Fruit fly (Drosophila melanogaster) whole organism, embryonic: ENCODE measurements around the gene mask.

ENCODE experiments used
- C15 ChIP-seq: fragments of 200-800 bp; sonication (Bioruptor generic); IDR thresholded peaks from 3 replicates; pipeline ENCODE4 v1.3.6; 2022; ENCODE audit warnings: missing biosample characterization, missing genetic modification characterization
- CG1024 ChIP-seq: fragments of 200-800 bp; sonication (Bioruptor generic); IDR thresholded peaks from 2 replicates; pipeline ENCODE4 v1.3.6; 2022; ENCODE audit warnings: missing biosample characterization, missing genetic modification characterization
- CG10462 ChIP-seq: fragments of 200-800 bp; sonication (Bioruptor generic); optimal IDR thresholded peaks from 2 replicates; lab custom pipeline; 2016; ENCODE audit warnings: missing biosample characterization, missing genetic modification characterization
- CG11247 ChIP-seq: fragments of 200-800 bp; sonication (Bioruptor generic); IDR thresholded peaks from 2 replicates; pipeline ENCODE4 v1.3.6; 2022; ENCODE audit warnings: missing biosample characterization, missing genetic modification characterization
- CG12236 ChIP-seq: fragments of 200-800 bp; sonication (Bioruptor generic); optimal IDR thresholded peaks from 2 replicates; lab custom pipeline; 2016; ENCODE audit warnings: missing biosample characterization, missing genetic modification characterization
- CG1529 ChIP-seq: fragments of 200-800 bp; sonication (Bioruptor generic); optimal IDR thresholded peaks from 3 replicates; lab custom pipeline; 2018; ENCODE audit warnings: missing biosample characterization, missing genetic modification characterization
- CG17912 ChIP-seq: fragments of 200-800 bp; sonication (Bioruptor generic); optimal IDR thresholded peaks from 2 replicates; lab custom pipeline; 2018; ENCODE audit warnings: missing biosample characterization, mild to moderate bottlenecking, missing genetic modification characterization
- CG3065 ChIP-seq: fragments of 200-800 bp; sonication (Bioruptor generic); optimal IDR thresholded peaks from 2 replicates; lab custom pipeline; 2016; ENCODE audit warnings: missing biosample characterization, missing genetic modification characterization
- CG31388 ChIP-seq: fragments of 200-800 bp; sonication (Bioruptor generic); optimal IDR thresholded peaks from 2 replicates; lab custom pipeline; 2016; ENCODE audit warnings: missing biosample characterization, missing genetic modification characterization
- CG3847 ChIP-seq: fragments of 200-800 bp; sonication (Bioruptor generic); IDR thresholded peaks from 2 replicates; pipeline ENCODE4 v1.3.6; 2022; ENCODE audit warnings: missing biosample characterization, missing genetic modification characterization
- CG4730 ChIP-seq: fragments of 200-800 bp; sonication (Bioruptor generic); IDR thresholded peaks from 2 replicates; pipeline ENCODE4 v1.3.6; 2022; ENCODE audit warnings: missing biosample characterization, missing genetic modification characterization
- CG7928 ChIP-seq: fragments of 200-800 bp; sonication (Bioruptor generic); optimal IDR thresholded peaks from 2 replicates; lab custom pipeline; 2017; ENCODE audit warnings: missing biosample characterization, mild to moderate bottlenecking, missing genetic modification characterization
- CG8359 ChIP-seq: fragments of 200-800 bp; sonication (Bioruptor generic); optimal IDR thresholded peaks from 2 replicates; lab custom pipeline; 2017; ENCODE audit warnings: missing biosample characterization, mild to moderate bottlenecking, missing genetic modification characterization, borderline replicate concordance
- CG8478 ChIP-seq: fragments of >200 bp; optimal IDR thresholded peaks from 2 replicates; lab custom pipeline; 2018
- CG8944 ChIP-seq: fragments of 200-800 bp; sonication (Bioruptor generic); optimal IDR thresholded peaks from 3 replicates; lab custom pipeline; 2016; ENCODE audit warnings: missing biosample characterization, missing genetic modification characterization
- Dad ChIP-seq: fragments of 200-800 bp; sonication (Bioruptor generic); optimal IDR thresholded peaks from 3 replicates; lab custom pipeline; 2016; ENCODE audit warnings: missing biosample characterization, missing genetic modification characterization
- Doc3 ChIP-seq: fragments of 200-800 bp; sonication (Bioruptor generic); IDR thresholded peaks from 3 replicates; pipeline ENCODE4 v1.3.6; 2022; ENCODE audit warnings: missing biosample characterization, missing genetic modification characterization; ENCODE audit not compliant: partially characterized antibody
- E2f2 ChIP-seq: fragments of 200-800 bp; sonication (Bioruptor generic); IDR thresholded peaks from 2 replicates; pipeline ENCODE4 v1.3.6; 2022; ENCODE audit warnings: missing biosample characterization, missing genetic modification characterization
- HLH3B ChIP-seq: fragments of 200-800 bp; sonication (Bioruptor generic); IDR thresholded peaks from 2 replicates; pipeline ENCODE4 v1.3.6; 2022; ENCODE audit warnings: missing biosample characterization, missing genetic modification characterization
- Hr51 ChIP-seq, 2 experiments: fragments of 200-800 bp; sonication (Bioruptor generic); optimal IDR thresholded peaks; 2 replicates in 1 of 2; 3 replicates in 1 of 2; lab custom pipeline; 2016 to 2018; ENCODE audit warnings: missing biosample characterization in 2 of 2, missing genetic modification characterization in 2 of 2, mild to moderate bottlenecking in 1 of 2, moderate library complexity in 1 of 2
- MESR4 ChIP-seq: fragments of 200-800 bp; sonication (Bioruptor generic); optimal IDR thresholded peaks from 2 replicates; lab custom pipeline; 2018; ENCODE audit warnings: missing biosample characterization, mild to moderate bottlenecking, missing genetic modification characterization, moderate library complexity
- NfI ChIP-seq: fragments of 200-800 bp; sonication (Bioruptor generic); optimal IDR thresholded peaks from 3 replicates; lab custom pipeline; 2018; ENCODE audit warnings: missing biosample characterization, mild to moderate bottlenecking, missing genetic modification characterization, moderate library complexity
- Rfx ChIP-seq: fragments of 200-800 bp; sonication (Bioruptor generic); IDR thresholded peaks from 2 replicates; pipeline ENCODE4 v1.3.6; 2022; ENCODE audit warnings: missing biosample characterization, missing genetic modification characterization
- Sox100B ChIP-seq: fragments of 200-800 bp; sonication (Bioruptor generic); optimal IDR thresholded peaks from 3 replicates; lab custom pipeline; 2018; ENCODE audit warnings: missing biosample characterization, mild to moderate bottlenecking, missing genetic modification characterization
- Tbp ChIP-seq: fragments of >200 bp; optimal IDR thresholded peaks from 2 replicates; lab custom pipeline; 2018; ENCODE audit warnings: missing biosample characterization, missing genetic modification characterization
- ap ChIP-seq: fragments of 200-800 bp; sonication (Bioruptor generic); IDR thresholded peaks from 2 replicates; pipeline ENCODE4 v1.3.6; 2022; ENCODE audit warnings: missing biosample characterization, missing genetic modification characterization
- cad ChIP-seq: fragments of >200 bp; optimal IDR thresholded peaks from 2 replicates; lab custom pipeline; 2017; ENCODE audit warnings: missing biosample characterization, missing genetic modification characterization
- chinmo ChIP-seq: fragments of 200-800 bp; sonication (Bioruptor generic); IDR thresholded peaks from 4 replicates; pipeline ENCODE4 v1.3.6; 2022; ENCODE audit warnings: missing biosample characterization, missing genetic modification characterization; ENCODE audit not compliant: partially characterized antibody
- crp ChIP-seq, 2 experiments: fragments of 200-800 bp; sonication (Bioruptor generic); optimal IDR thresholded peaks; 2 replicates in 1 of 2; 3 replicates in 1 of 2; lab custom pipeline; 2017; ENCODE audit warnings: missing biosample characterization in 2 of 2, missing genetic modification characterization in 2 of 2, mild to moderate bottlenecking in 1 of 2, moderate library complexity in 1 of 2
- dpn ChIP-seq, 2 experiments: fragments of 200-800 bp; sonication (Bioruptor generic); optimal IDR thresholded peaks; 3 replicates each; lab custom pipeline; 2016; ENCODE audit warnings: missing biosample characterization in 2 of 2, missing genetic modification characterization in 2 of 2
- fru ChIP-seq: fragments of >200 bp; optimal IDR thresholded peaks from 2 replicates; lab custom pipeline; 2017
- ftz-f1 ChIP-seq: fragments of 200-800 bp; sonication (Bioruptor generic); optimal IDR thresholded peaks from 2 replicates; lab custom pipeline; 2016; ENCODE audit warnings: missing biosample characterization, missing genetic modification characterization
- hth ChIP-seq: fragments of >200 bp; optimal IDR thresholded peaks from 2 replicates; lab custom pipeline; 2017; ENCODE audit warnings: inconsistent platforms
- inv ChIP-seq: fragments of 200-800 bp; sonication (Bioruptor generic); IDR thresholded peaks from 2 replicates; pipeline ENCODE4 v1.3.6; 2022; ENCODE audit warnings: missing biosample characterization, missing genetic modification characterization; ENCODE audit not compliant: partially characterized antibody
- mirr ChIP-seq: fragments of 200-800 bp; sonication (Bioruptor generic); optimal IDR thresholded peaks from 3 replicates; lab custom pipeline; 2018; ENCODE audit warnings: missing biosample characterization, mild to moderate bottlenecking, missing genetic modification characterization
- peb ChIP-seq: fragments of 200-800 bp; sonication (Bioruptor generic); IDR thresholded peaks from 2 replicates; pipeline ENCODE4 v1.3.6; 2022; ENCODE audit warnings: missing biosample characterization, missing genetic modification characterization
- repo ChIP-seq: fragments of 200-800 bp; sonication (Bioruptor generic); optimal IDR thresholded peaks from 2 replicates; lab custom pipeline; 2016; ENCODE audit warnings: missing biosample characterization, missing genetic modification characterization
- schlank ChIP-seq: fragments of 200-800 bp; sonication (Bioruptor generic); optimal IDR thresholded peaks from 2 replicates; lab custom pipeline; 2018; ENCODE audit warnings: missing biosample characterization, mild to moderate bottlenecking, missing genetic modification characterization
- sd ChIP-seq: fragments of 200-800 bp; sonication (Bioruptor generic); optimal IDR thresholded peaks from 3 replicates; lab custom pipeline; 2018; ENCODE audit warnings: missing biosample characterization, mild to moderate bottlenecking, missing genetic modification characterization, moderate library complexity
- shn ChIP-seq: fragments of 200-800 bp; sonication (Bioruptor generic); optimal IDR thresholded peaks from 3 replicates; lab custom pipeline; 2016; ENCODE audit warnings: missing biosample characterization, missing genetic modification characterization
- sima ChIP-seq: fragments of 200-800 bp; sonication (Bioruptor generic); optimal IDR thresholded peaks from 2 replicates; lab custom pipeline; 2016; ENCODE audit warnings: missing biosample characterization, missing genetic modification characterization
- slou ChIP-seq: fragments of 200-800 bp; sonication (Bioruptor generic); optimal IDR thresholded peaks from 3 replicates; lab custom pipeline; 2016; ENCODE audit warnings: missing biosample characterization, missing genetic modification characterization
- sna ChIP-seq: fragments of 200-800 bp; sonication (Bioruptor generic); IDR thresholded peaks from 2 replicates; pipeline ENCODE4 v1.3.6; 2022; ENCODE audit warnings: missing biosample characterization, missing genetic modification characterization; ENCODE audit not compliant: partially characterized antibody
- sob ChIP-seq: fragments of 200-800 bp; sonication (Bioruptor generic); IDR thresholded peaks from 2 replicates; pipeline ENCODE4 v1.3.6; 2022; ENCODE audit warnings: missing biosample characterization, missing genetic modification characterization
- tin ChIP-seq: fragments of 200-800 bp; sonication (Bioruptor generic); optimal IDR thresholded peaks from 3 replicates; lab custom pipeline; 2016; ENCODE audit warnings: missing biosample characterization, missing genetic modification characterization
- tll ChIP-seq, 2 experiments: fragments of 200-800 bp in 1 of 2; fragments of >200 bp in 1 of 2; sonication (Bioruptor generic) in 1 of 2; optimal IDR thresholded peaks; 2 replicates each; lab custom pipeline; 2017 to 2019; ENCODE audit warnings: missing biosample characterization in 2 of 2, missing genetic modification characterization in 2 of 2, mild to moderate bottlenecking in 1 of 2, moderate library complexity in 1 of 2
- toy ChIP-seq: fragments of 200-800 bp; sonication (Bioruptor generic); IDR thresholded peaks from 2 replicates; pipeline ENCODE4 v1.3.6; 2022; ENCODE audit warnings: missing biosample characterization, missing genetic modification characterization
- wdn ChIP-seq: fragments of 200-800 bp; sonication (Bioruptor generic); IDR thresholded peaks from 2 replicates; pipeline ENCODE4 v1.3.6; 2022; ENCODE audit warnings: missing biosample characterization, missing genetic modification characterization
- wor ChIP-seq: fragments of 200-800 bp; sonication (Bioruptor generic); IDR thresholded peaks from 2 replicates; pipeline ENCODE4 v1.3.6; 2022; ENCODE audit warnings: missing biosample characterization, missing genetic modification characterization
- yki ChIP-seq: fragments of >200 bp; optimal IDR thresholded peaks from 3 replicates; lab custom pipeline; 2018

mask gene

dm6 chr3R:24276104-24277008, 46.0 kb downstream of the mask start, which contains the start of gene Orct (continued):
- TF ChIP-seq ap (GFP tag; lab: Robert Waterston, UW) (no peak), shn (GFP tag; lab: Kevin White, UChicago) (peak; percentile 65), CG31388 (peak; percentile 2), CG1529 (GFP tag; lab: Kevin White, UChicago) (peak; percentile 58), peb (GFP tag; lab: Robert Waterston, UW) (peak; percentile 26; the same call in 1 of the 2 replicates), wdn (0 out of 2 replicates have a peak, but pooled peaks have one; percentile 18), HLH3B (GFP tag; lab: Robert Waterston, UW) (0 out of 2 replicates have a peak, but pooled peaks have one; percentile 36), toy (GFP tag; lab: Robert Waterston, UW) (0 out of 2 replicates have a peak, but pooled peaks have one; percentile 51), wor (GFP tag; lab: Robert Waterston, UW) (peak; percentile 35; the same call in 1 of the 2 replicates), slou (GFP tag; lab: Kevin White, UChicago) (no peak), CG10462 (GFP tag; lab: Kevin White, UChicago) (no peak), Sox100B (GFP tag; lab: Kevin White, UChicago) (peak; percentile 79), inv (GFP tag; lab: Robert Waterston, UW) (no peak), CG12236 (no peak), Dad (GFP tag; lab: Kevin White, UChicago) (peak; percentile 59), Hr51 (GFP tag; optimal IDR thresholded peaks at IDR 0.05; lab: Kevin White, UChicago) (peak; percentile 57 to 82), mirr (GFP tag; lab: Kevin White, UChicago) (peak; percentile 59), MESR4 (GFP tag; lab: Kevin White, UChicago) (no peak), sob (peak; percentile 66; the same call in 1 of the 2 replicates), crp (GFP tag; optimal IDR thresholded peaks at IDR 0.05; lab: Kevin White, UChicago) (peak in 1 of 2 experiments; percentile 36), chinmo (GFP tag; lab: Robert Waterston, UW) (no peak), schlank (tag; lab: Kevin White, UChicago) (peak; percentile 52), CG3065 (GFP tag; lab: Kevin White, UChicago) (no peak), tin (GFP tag; lab: Kevin White, UChicago) (peak; percentile 52), dpn (GFP tag; optimal IDR thresholded peaks at IDR 0.05; lab: Kevin White, UChicago) (peak; percentile 52 to 69), E2f2 (GFP tag; lab: Robert Waterston, UW) (peak; percentile 46; the same call in 1 of the 2 replicates), repo (GFP tag; lab: Kevin White, UChicago) (no peak), yki (no peak), hth (lab: Kevin White, UChicago) (no peak), CG8944 (GFP tag; lab: Kevin White, UChicago) (peak; percentile 32), sd (tag; lab: Kevin White, UChicago) (peak; percentile 29), Tbp (GFP tag; lab: Kevin White, UChicago) (no peak), CG1024 (GFP tag; lab: Robert Waterston, UW) (no peak), ftz-f1 (peak; percentile 9), tll (GFP tag; optimal IDR thresholded peaks at IDR 0.05; lab: Kevin White, UChicago) (no peak), CG17912 (no peak), NfI (peak; percentile 75), CG3847 (peak; percentile 66; the same call in 1 of the 2 replicates), Rfx (peak; percentile 75), fru (lab: Kevin White, UChicago) (no peak), sna (GFP tag; lab: Robert Waterston, UW) (no peak), Doc3 (GFP tag; lab: Robert Waterston, UW) (no peak), CG7928 (GFP tag; lab: Kevin White, UChicago) (peak; percentile 40), CG4730 (GFP tag; lab: Robert Waterston, UW) (no peak), CG8478 (lab: Kevin White, UChicago) (no peak), cad (GFP tag; lab: Kevin White, UChicago) (no peak), sima (no peak), CG8359 (GFP tag; lab: Kevin White, UChicago) (peak; percentile 46), C15 (GFP tag; lab: Robert Waterston, UW) (no peak), CG11247 (GFP tag; lab: Robert Waterston, UW) (peak; percentile 59; the same call in 1 of the 2 replicates)
